Fruit fly (Drosophila melanogaster) whole organism, adult: ENCODE measurements around the gene RSG7.
A peak's percentile ranks its signal among the peaks of the same experiment; 100 is the strongest.

Source experiments
- CG11617 ChIP-seq: fragments of 200-800 bp; sonication (Bioruptor generic); optimal IDR thresholded peaks from 2 replicates; lab custom pipeline; 2017; ENCODE audit warnings: mild to moderate bottlenecking, missing biosample characterization, missing genetic modification reagents, missing genetic modification characterization
- CG12768 ChIP-seq: fragments of 200-800 bp; sonication (Bioruptor generic); optimal IDR thresholded peaks from 2 replicates; lab custom pipeline; 2017; ENCODE audit warnings: missing biosample characterization, missing genetic modification characterization, mild to moderate bottlenecking, moderate library complexity, missing genetic modification reagents
- CG14711 ChIP-seq: fragments of 200-800 bp; sonication (Bioruptor generic); optimal IDR thresholded peaks from 2 replicates; lab custom pipeline; 2018; ENCODE audit warnings: missing biosample characterization, mild to moderate bottlenecking, missing genetic modification characterization, moderate library complexity
- CG1620 ChIP-seq: fragments of 200-800 bp; sonication (Bioruptor generic); optimal IDR thresholded peaks from 2 replicates; lab custom pipeline; 2016; ENCODE audit warnings: missing biosample characterization, missing genetic modification characterization
- CG33017 ChIP-seq: fragments of 200-800 bp; sonication (Bioruptor generic); optimal IDR thresholded peaks from 2 replicates; lab custom pipeline; 2018; ENCODE audit warnings: missing biosample characterization, mild to moderate bottlenecking, missing genetic modification characterization, moderate library complexity
- CG5204 ChIP-seq: fragments of 200-800 bp; sonication (Bioruptor generic); optimal IDR thresholded peaks from 2 replicates; lab custom pipeline; 2016; ENCODE audit warnings: missing biosample characterization, missing genetic modification characterization
- CG7045 ChIP-seq: fragments of 200-800 bp; sonication (Bioruptor generic); optimal IDR thresholded peaks from 2 replicates; lab custom pipeline; 2017; ENCODE audit warnings: missing biosample characterization, mild to moderate bottlenecking, missing genetic modification characterization
- CG7101 ChIP-seq: fragments of 200-800 bp; sonication (Bioruptor generic); optimal IDR thresholded peaks from 2 replicates; lab custom pipeline; 2018; ENCODE audit warnings: missing biosample characterization, mild to moderate bottlenecking, missing genetic modification characterization, moderate library complexity
- Clk ChIP-seq: fragments of 200-800 bp; sonication (Bioruptor generic); optimal IDR thresholded peaks from 2 replicates; lab custom pipeline; 2017; ENCODE audit warnings: missing biosample characterization, missing genetic modification characterization
- Crg-1 ChIP-seq: fragments of 200-800 bp; sonication (Bioruptor generic); optimal IDR thresholded peaks from 2 replicates; lab custom pipeline; 2016; ENCODE audit warnings: missing biosample characterization, missing genetic modification characterization
- Hr96 ChIP-seq: fragments of 200-800 bp; sonication (Bioruptor generic); optimal IDR thresholded peaks from 2 replicates; lab custom pipeline; 2016; ENCODE audit warnings: missing biosample characterization, missing genetic modification characterization
- Mnt ChIP-seq: fragments of 200-800 bp; sonication (Bioruptor generic); optimal IDR thresholded peaks from 2 replicates; lab custom pipeline; 2016; ENCODE audit warnings: missing biosample characterization, mild to moderate bottlenecking, missing genetic modification characterization
- bab1 ChIP-seq: fragments of 200-800 bp; sonication (Bioruptor generic); optimal IDR thresholded peaks from 3 replicates; lab custom pipeline; 2019; ENCODE audit warnings: missing biosample characterization, mild to moderate bottlenecking, missing genetic modification characterization, moderate library complexity
- cic ChIP-seq: fragments of 200-800 bp; sonication (Bioruptor generic); optimal IDR thresholded peaks from 2 replicates; lab custom pipeline; 2017; ENCODE audit warnings: missing biosample characterization, mild to moderate bottlenecking, missing genetic modification characterization, moderate library complexity
- cnc ChIP-seq, 2 experiments: fragments of >200 bp; optimal IDR thresholded peaks; 2 replicates each; lab custom pipeline; 2017
- kay ChIP-seq: fragments of 200-800 bp; sonication (Bioruptor generic); peaks from one replicate; lab custom pipeline; 2016; ENCODE audit warnings: missing biosample characterization, missing genetic modification characterization, borderline replicate concordance
- ovo ChIP-seq: fragments of 200-800 bp; sonication (Bioruptor generic); optimal IDR thresholded peaks from 2 replicates; lab custom pipeline; 2016; ENCODE audit warnings: missing biosample characterization, missing genetic modification characterization
- pad ChIP-seq: fragments of 200-800 bp; sonication (Bioruptor generic); optimal IDR thresholded peaks from 3 replicates; lab custom pipeline; 2017; ENCODE audit warnings: missing biosample characterization, missing genetic modification characterization, mild to moderate bottlenecking, moderate library complexity, missing genetic modification reagents
- tj ChIP-seq: fragments of 200-800 bp; sonication (Bioruptor generic); optimal IDR thresholded peaks from 3 replicates; lab custom pipeline; 2017; ENCODE audit warnings: missing biosample characterization, mild to moderate bottlenecking, missing genetic modification characterization, moderate library complexity
- toe ChIP-seq: fragments of 200-800 bp; sonication (Bioruptor generic); optimal IDR thresholded peaks from 2 replicates; lab custom pipeline; 2016; ENCODE audit warnings: missing biosample characterization, missing genetic modification characterization

The RSG7 gene

dm6 chrX:16881015-16881414 is 36.8 kb upstream of the RSG7 start, which contains the start of gene CG4872:
TSS of gene CG4872 (plus strand) at chrX:16881347.
- TF ChIP-seq CG5204 (GFP tag; lab: Kevin White, UChicago), result no peak
- no peak for TF ChIP-seq cic (GFP tag; lab: Kevin White, UChicago)
- no peak for TF ChIP-seq cnc (optimal IDR thresholded peaks at IDR 0.05; lab: Kevin White, UChicago)
- TF ChIP-seq toe (GFP tag; lab: Kevin White, UChicago), result no peak
- TF ChIP-seq CG33017 (tag; lab: Kevin White, UChicago), result no peak
- no peak for TF ChIP-seq Hr96 (GFP tag; lab: Kevin White, UChicago)
- TF ChIP-seq bab1, result peak; percentile 50
- TF ChIP-seq ovo (GFP tag; lab: Kevin White, UChicago), result no peak
- TF ChIP-seq tj, result no peak
- no peak for TF ChIP-seq CG12768 (GFP tag; lab: Kevin White, UChicago)
- no peak for TF ChIP-seq pad (GFP tag; lab: Kevin White, UChicago)
- peak; percentile 56 for TF ChIP-seq CG7101
- peak; percentile 3 for TF ChIP-seq Crg-1 (GFP tag; lab: Kevin White, UChicago)
- TF ChIP-seq CG11617 (GFP tag; lab: Kevin White, UChicago), result peak; percentile 15
- TF ChIP-seq Mnt (GFP tag; lab: Kevin White, UChicago), result no peak
- TF ChIP-seq CG14711, result peak; percentile 73
- no peak for TF ChIP-seq kay
- TF ChIP-seq Clk (GFP tag; lab: Kevin White, UChicago), result no peak
- TF ChIP-seq CG1620 (GFP tag; lab: Kevin White, UChicago), result no peak
- no peak for TF ChIP-seq CG7045 (GFP tag; lab: Kevin White, UChicago)

- TF ChIP-seq Hr96 (GFP tag; lab: Kevin White, UChicago), result no peak
- no peak for TF ChIP-seq cnc (optimal IDR thresholded peaks at IDR 0.05; lab: Kevin White, UChicago)
- no peak for TF ChIP-seq Mnt (GFP tag; lab: Kevin White, UChicago)
- no peak for TF ChIP-seq pad (GFP tag; lab: Kevin White, UChicago)
- TF ChIP-seq ovo (GFP tag; lab: Kevin White, UChicago), result no peak
- no peak for TF ChIP-seq CG11617 (GFP tag; lab: Kevin White, UChicago)
- no peak for TF ChIP-seq bab1
- TF ChIP-seq CG1620 (GFP tag; lab: Kevin White, UChicago), result no peak
- TF ChIP-seq CG5204 (GFP tag; lab: Kevin White, UChicago), result no peak
These were observed 35.8 kb upstream of the RSG7 start for dm6 chrX:16880013-16880412.

- no peak for TF ChIP-seq CG14711
- TF ChIP-seq toe (GFP tag; lab: Kevin White, UChicago), result no peak
- TF ChIP-seq kay, result no peak
- TF ChIP-seq CG5204 (GFP tag; lab: Kevin White, UChicago), result no peak
- no peak for TF ChIP-seq pad (GFP tag; lab: Kevin White, UChicago)
- no peak for TF ChIP-seq CG1620 (GFP tag; lab: Kevin White, UChicago)
- no peak for TF ChIP-seq cnc (optimal IDR thresholded peaks at IDR 0.05; lab: Kevin White, UChicago)
- no peak for TF ChIP-seq Crg-1 (GFP tag; lab: Kevin White, UChicago)
- TF ChIP-seq CG7101, result no peak
- TF ChIP-seq CG11617 (GFP tag; lab: Kevin White, UChicago), result no peak
- TF ChIP-seq CG7045 (GFP tag; lab: Kevin White, UChicago), result no peak
These were observed 32.2 kb upstream of the RSG7 start, which contains the start of gene CG13003 for dm6 chrX:16876425-16876824. TSS of gene CG13003 (minus strand) at chrX:16876544.

- TF ChIP-seq CG5204 (GFP tag; lab: Kevin White, UChicago) (no peak), kay (no peak), CG7045 (GFP tag; lab: Kevin White, UChicago) (no peak), tj (no peak), Clk (GFP tag; lab: Kevin White, UChicago) (no peak), bab1 (no peak), CG14711 (no peak), CG33017 (tag; lab: Kevin White, UChicago) (no peak), ovo (GFP tag; lab: Kevin White, UChicago) (no peak), Crg-1 (GFP tag; lab: Kevin White, UChicago) (no peak), cnc (optimal IDR thresholded peaks at IDR 0.05; lab: Kevin White, UChicago) (no peak), toe (GFP tag; lab: Kevin White, UChicago) (no peak)
These were observed 30.4 kb upstream of the RSG7 start for dm6 chrX:16874671-16875070.

dm6 chrX:16873053-16873452 is 28.8 kb upstream of the RSG7 start:
- no peak for TF ChIP-seq CG5204 (GFP tag; lab: Kevin White, UChicago)
- TF ChIP-seq kay, result no peak
- no peak for TF ChIP-seq CG7045 (GFP tag; lab: Kevin White, UChicago)
- TF ChIP-seq pad (GFP tag; lab: Kevin White, UChicago), result no peak
- TF ChIP-seq ovo (GFP tag; lab: Kevin White, UChicago), result no peak
- TF ChIP-seq CG11617 (GFP tag; lab: Kevin White, UChicago), result no peak
- no peak for TF ChIP-seq Hr96 (GFP tag; lab: Kevin White, UChicago)
- no peak for TF ChIP-seq CG33017 (tag; lab: Kevin White, UChicago)
- no peak for TF ChIP-seq CG14711
- TF ChIP-seq Clk (GFP tag; lab: Kevin White, UChicago), result no peak
- TF ChIP-seq CG1620 (GFP tag; lab: Kevin White, UChicago), result no peak
- no peak for TF ChIP-seq cnc (optimal IDR thresholded peaks at IDR 0.05; lab: Kevin White, UChicago)
- TF ChIP-seq toe (GFP tag; lab: Kevin White, UChicago), result no peak
- TF ChIP-seq bab1, result no peak
- TF ChIP-seq Crg-1 (GFP tag; lab: Kevin White, UChicago), result no peak
- TF ChIP-seq tj, result no peak
- no peak for TF ChIP-seq CG7101
- TF ChIP-seq CG12768 (GFP tag; lab: Kevin White, UChicago), result no peak
- TF ChIP-seq cic (GFP tag; lab: Kevin White, UChicago), result no peak
- TF ChIP-seq Mnt (GFP tag; lab: Kevin White, UChicago), result no peak

dm6 chrX:16871808-16872207 is 27.6 kb upstream of the RSG7 start:
- no peak for TF ChIP-seq Mnt (GFP tag; lab: Kevin White, UChicago)
